Fruit fly (Drosophila melanogaster): ENCODE data around the gene pan.

The pan gene

DNA sequence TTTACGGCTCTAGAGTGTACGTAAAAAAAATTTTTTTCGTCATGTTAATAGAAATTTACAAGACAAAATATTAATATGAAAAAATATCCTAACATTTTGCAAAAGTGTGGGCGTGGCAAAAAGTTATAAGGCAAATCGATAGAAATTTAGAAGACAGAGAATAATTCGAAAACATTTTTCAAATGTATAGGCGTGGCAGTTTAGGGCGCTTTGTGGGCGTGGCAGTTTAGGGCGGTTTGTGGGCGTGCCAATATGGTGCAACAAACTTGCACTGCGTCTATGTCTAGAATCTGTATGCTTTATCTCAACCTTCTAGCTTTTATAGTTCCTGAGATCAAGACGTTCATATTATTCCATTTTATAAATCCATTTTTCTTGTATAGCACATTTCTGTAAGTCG lies 61.9 kb downstream of the pan start:
- TF ChIP-seq Dfd (GFP tag; optimal IDR thresholded peaks at IDR 0.05) (peak; percentile 81), fru (GFP tag; optimal IDR thresholded peaks at IDR 0.05) (no peak)

DNA sequence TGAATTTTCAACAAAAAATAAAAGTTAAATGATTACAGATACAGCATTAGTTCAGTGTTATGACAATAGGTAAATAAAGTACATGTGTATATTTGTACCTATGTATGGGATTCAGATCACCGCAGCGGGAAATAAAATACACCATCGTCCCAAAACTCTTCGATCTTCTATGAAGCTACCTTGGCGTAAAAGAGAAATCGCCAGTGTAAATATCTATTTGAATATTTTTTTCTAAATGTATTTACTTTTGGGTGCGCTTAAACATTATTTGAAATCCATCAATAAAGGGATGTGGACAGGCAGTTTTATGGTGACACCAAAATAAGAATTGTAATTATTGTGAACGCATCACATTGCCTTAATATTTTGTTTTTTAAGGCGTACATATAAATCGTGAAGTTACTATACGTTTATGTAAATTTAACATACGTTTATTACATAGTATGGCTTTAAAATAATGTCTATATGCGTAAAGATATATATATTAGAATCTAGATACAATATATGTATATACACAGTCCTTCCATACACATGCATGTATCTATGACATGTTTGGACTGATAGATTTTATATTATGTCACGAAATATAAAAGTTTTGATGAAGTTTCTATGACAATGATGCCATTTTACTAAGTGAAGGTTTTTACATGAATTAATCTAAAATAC lies 63.0 kb downstream of the pan start, which contains the start of gene anne:
TSS of gene anne (plus strand) at position 263 of the 666 bp plus-strand sequence.
- no peak for TF ChIP-seq HLH106 (tag; optimal IDR thresholded peaks at IDR 0.05)
- peak; percentile 2 for TF ChIP-seq CG9705 (GFP tag; optimal IDR thresholded peaks at IDR 0.05)
- TF ChIP-seq h (GFP tag; optimal IDR thresholded peaks at IDR 0.05): peak; percentile 6
- peak; percentile 80 for TF ChIP-seq woc (GFP tag; optimal IDR thresholded peaks at IDR 0.05)
- peak; percentile 31 for TF ChIP-seq brk (GFP tag; optimal IDR thresholded peaks at IDR 0.05)
- TF ChIP-seq rgr (GFP tag; optimal IDR thresholded peaks at IDR 0.05): peak; percentile 75
- peak; percentile 36 for TF ChIP-seq Vsx2 (GFP tag; optimal IDR thresholded peaks at IDR 0.05; ENCODE audit: partially characterized antibody)
- TF ChIP-seq lola (GFP tag; optimal IDR thresholded peaks at IDR 0.05): no peak
- TF ChIP-seq N (GFP tag; optimal IDR thresholded peaks at IDR 0.05): peak; percentile 53

DNA sequence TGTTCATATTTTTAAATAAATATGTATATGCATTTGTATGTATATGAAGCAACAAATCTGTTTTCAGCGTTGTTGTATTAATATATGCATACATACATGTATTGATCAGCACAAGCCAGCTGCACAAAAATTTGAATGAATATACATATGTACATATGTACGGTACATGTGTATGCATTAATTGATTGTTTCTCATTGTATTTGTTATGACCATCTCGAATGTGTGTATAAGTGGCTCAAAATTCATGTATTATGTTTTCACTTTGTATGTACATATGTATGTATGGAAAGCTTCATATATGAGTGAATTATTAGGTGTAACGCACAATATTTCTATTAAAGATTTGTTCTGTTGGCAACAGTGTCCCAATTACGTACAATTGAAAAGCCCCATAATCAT lies 66.8 kb downstream of the pan start:
- TF ChIP-seq Hr78 (GFP tag; optimal IDR thresholded peaks at IDR 0.05) (no peak), usp (GFP tag; optimal IDR thresholded peaks at IDR 0.05) (no peak), Dfd (GFP tag; optimal IDR thresholded peaks at IDR 0.05) (no peak), Dif (GFP tag; optimal IDR thresholded peaks at IDR 0.05; ENCODE audit: partially characterized antibody) (no peak), CrebA (GFP tag; optimal IDR thresholded peaks at IDR 0.05; ENCODE audit: borderline replicate concordance) (no peak), Rel (GFP tag; optimal IDR thresholded peaks at IDR 0.05) (no peak), Rel (tag; optimal IDR thresholded peaks at IDR 0.05) (no peak), woc (GFP tag; optimal IDR thresholded peaks at IDR 0.05) (peak; percentile 5), rgr (GFP tag; optimal IDR thresholded peaks at IDR 0.05) (no peak), Jra (GFP tag; optimal IDR thresholded peaks at IDR 0.05) (peak; percentile 14)

DNA sequence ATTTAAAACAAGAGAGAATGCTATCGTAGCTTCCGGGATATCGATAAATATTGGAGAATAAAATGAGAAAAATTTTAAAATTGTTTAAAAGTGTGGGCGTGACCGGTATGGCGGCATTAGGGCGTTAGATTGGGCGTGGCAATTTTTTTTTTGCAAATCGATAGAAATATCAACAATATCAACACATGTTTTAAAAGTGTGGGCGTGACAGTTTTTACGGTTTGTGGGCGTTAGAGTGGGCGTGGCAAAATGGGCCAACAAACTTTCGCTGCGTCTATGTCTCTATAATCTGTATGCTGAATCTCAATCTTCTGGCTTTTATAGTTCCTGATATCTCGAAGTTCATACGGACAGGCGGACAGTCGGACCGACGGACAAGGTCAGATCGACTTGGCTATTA lies 80.0 kb downstream of the pan start:
- no peak for TF ChIP-seq Hr83 (GFP tag; optimal IDR thresholded peaks at IDR 0.05; ENCODE audit: poor library complexity, severe bottlenecking)
- peak; percentile 92 for TF ChIP-seq Dfd (GFP tag; optimal IDR thresholded peaks at IDR 0.05)

DNA sequence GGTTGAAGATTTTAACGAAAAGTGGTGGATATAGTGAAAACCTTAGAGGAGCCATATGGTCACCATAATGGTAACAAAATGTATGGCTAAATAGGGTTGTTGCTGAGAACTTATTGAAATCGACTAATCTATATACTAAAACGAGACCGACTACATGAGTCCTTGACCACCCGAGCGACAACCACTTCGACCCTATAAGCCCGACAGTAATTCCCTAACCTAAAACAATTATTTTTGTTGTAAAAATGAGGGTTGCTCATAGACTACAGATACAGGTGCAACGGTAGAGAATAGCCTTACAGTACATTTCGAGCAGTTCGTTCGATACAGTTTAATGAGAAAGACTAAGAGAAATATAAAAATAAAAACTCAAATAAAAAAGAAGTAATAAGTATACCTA lies 81.3 kb downstream of the pan start, which contains the start of gene CG32006:
TSS of gene CG32006 (plus strand) at position 312 of the 400 bp plus-strand sequence.
- TF ChIP-seq foxo (GFP tag; optimal IDR thresholded peaks at IDR 0.05): no peak
- no peak for TF ChIP-seq CG9705 (GFP tag; optimal IDR thresholded peaks at IDR 0.05)
- TF ChIP-seq Hnf4 (GFP tag; optimal IDR thresholded peaks at IDR 0.05): no peak
- TF ChIP-seq psq (GFP tag; optimal IDR thresholded peaks at IDR 0.05): no peak
- no peak for TF ChIP-seq Dif (GFP tag; optimal IDR thresholded peaks at IDR 0.05; ENCODE audit: partially characterized antibody)
- TF ChIP-seq dsf (GFP tag; optimal IDR thresholded peaks at IDR 0.05; ENCODE audit: borderline replicate concordance): no peak
- TF ChIP-seq brk (GFP tag; optimal IDR thresholded peaks at IDR 0.05): no peak
- no peak for TF ChIP-seq Mio (GFP tag; optimal IDR thresholded peaks at IDR 0.05)
- TF ChIP-seq Abd-B (GFP tag; optimal IDR thresholded peaks at IDR 0.05): no peak
- no peak for TF ChIP-seq usp (GFP tag; optimal IDR thresholded peaks at IDR 0.05)
- no peak for TF ChIP-seq tai (GFP tag; optimal IDR thresholded peaks at IDR 0.05)
- no peak for TF ChIP-seq N (GFP tag; optimal IDR thresholded peaks at IDR 0.05)
- no peak for TF ChIP-seq lola (GFP tag; optimal IDR thresholded peaks at IDR 0.05)

DNA sequence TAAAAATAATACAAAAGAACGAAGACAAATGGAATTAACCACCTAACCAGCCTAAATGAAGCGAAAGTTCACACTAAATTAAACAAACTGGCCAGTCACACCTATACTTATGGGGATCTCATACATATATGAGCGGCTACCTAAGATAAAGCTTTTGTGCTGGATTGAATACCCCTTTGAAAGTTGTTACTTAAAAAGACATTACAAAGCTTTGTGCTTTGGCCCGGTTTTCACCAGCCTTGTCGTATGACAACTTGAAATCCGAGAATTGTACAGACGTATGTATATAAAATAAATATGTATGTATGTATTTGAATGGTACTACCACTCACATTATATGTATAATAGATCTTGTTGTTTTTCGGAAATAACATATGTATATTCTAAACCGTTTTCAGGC lies 86.9 kb downstream of the pan start, which contains the start of gene CG31997:
TSS of gene CG31997 (minus strand) at position 84 of the 400 bp plus-strand sequence.
- no peak for TF ChIP-seq dsf (GFP tag; optimal IDR thresholded peaks at IDR 0.05; ENCODE audit: borderline replicate concordance)
- peak; percentile 80 for TF ChIP-seq fru (GFP tag; optimal IDR thresholded peaks at IDR 0.05)

Measured in whole organism, wandering third instar larva.